Worm (Caenorhabditis elegans) whole organism, young adult: ENCODE results near the gene acly-1.

Experiments used
- B0261.1 ChIP-seq: sonication (generic microtip); optimal IDR thresholded peaks from 2 replicates; lab custom pipeline; 2016; ENCODE audit warnings: mild to moderate bottlenecking, missing genetic modification characterization, moderate library complexity, missing compliant biosample characterization
- B0336.3 ChIP-seq: fragments of 200-800 bp; sonication (Bioruptor generic); IDR thresholded peaks from 2 replicates; pipeline ENCODE4 v1.3.6; 2022; ENCODE audit warnings: missing genetic modification characterization, missing compliant biosample characterization
- F22D6.2 ChIP-seq: sonication (generic microtip); optimal IDR thresholded peaks from 2 replicates; lab custom pipeline; 2016; ENCODE audit warnings: mild to moderate bottlenecking, missing genetic modification characterization, missing compliant biosample characterization
- F39B2.1 ChIP-seq: fragments of 200-800 bp; sonication (Bioruptor generic); IDR thresholded peaks from 2 replicates; pipeline ENCODE4 v1.3.6; 2022; ENCODE audit warnings: missing genetic modification reagents, missing genetic modification characterization, missing compliant biosample characterization
- F57C9.4 ChIP-seq: sonication (generic microtip); optimal IDR thresholded peaks from 2 replicates; lab custom pipeline; 2017; ENCODE audit warnings: mild to moderate bottlenecking, missing genetic modification characterization, missing compliant biosample characterization
- Y67H2A.10 ChIP-seq: fragments of 200-800 bp; sonication (Bioruptor generic); conservative IDR thresholded peaks from 2 replicates; pipeline ENCODE4 v1.3.6; 2022; ENCODE audit warnings: missing genetic modification reagents, missing genetic modification characterization, missing compliant biosample characterization
- Y95B8A.8 ChIP-seq: fragments of 200-800 bp; sonication (Bioruptor generic); IDR thresholded peaks from 2 replicates; pipeline ENCODE4 v1.3.6; 2022; ENCODE audit warnings: missing genetic modification reagents, missing genetic modification characterization, missing compliant biosample characterization
- akir-1 ChIP-seq: fragments of 200-800 bp; sonication (Bioruptor generic); optimal IDR thresholded peaks from 2 replicates; lab custom pipeline; 2018; ENCODE audit warnings: mild to moderate bottlenecking, missing genetic modification characterization, moderate library complexity, missing compliant biosample characterization
- attf-6 ChIP-seq: fragments of 200-800 bp; sonication (Bioruptor generic); IDR thresholded peaks from 2 replicates; pipeline ENCODE4 v1.3.6; 2022; ENCODE audit warnings: missing genetic modification reagents, missing genetic modification characterization, missing compliant biosample characterization
- ccch-3 ChIP-seq: fragments of 200-800 bp; sonication (Bioruptor generic); optimal IDR thresholded peaks from 2 replicates; lab custom pipeline; 2018; ENCODE audit warnings: mild to moderate bottlenecking, missing genetic modification characterization, missing compliant biosample characterization
- cebp-1 ChIP-seq, 2 experiments: fragments of 200-800 bp in 1 of 2; sonication (Bioruptor generic) in 1 of 2; sonication (generic microtip) in 1 of 2; IDR thresholded peaks in 1 of 2; optimal IDR thresholded peaks in 1 of 2; 2 replicates each; pipeline versions ENCODE4 v1.3.6 to Lab custom; 2017 to 2022; ENCODE audit warnings: missing compliant biosample characterization in 2 of 2, missing genetic modification characterization in 2 of 2, mild to moderate bottlenecking in 1 of 2, missing genetic modification reagents in 1 of 2, moderate library complexity in 1 of 2
- ceh-100 ChIP-seq: fragments of 200-800 bp; sonication (Bioruptor generic); IDR thresholded peaks from 2 replicates; pipeline ENCODE4 v1.3.6; 2022; ENCODE audit warnings: missing genetic modification reagents, missing genetic modification characterization, missing compliant biosample characterization
- chd-7 ChIP-seq: sonication (generic microtip); optimal IDR thresholded peaks from 2 replicates; lab custom pipeline; 2016; ENCODE audit warnings: mild to moderate bottlenecking, missing genetic modification characterization, moderate library complexity, missing compliant biosample characterization
- die-1 ChIP-seq: sonication (generic microtip); optimal IDR thresholded peaks from 2 replicates; lab custom pipeline; 2016; ENCODE audit warnings: missing genotype, mild to moderate bottlenecking, missing genetic modification characterization, missing compliant biosample characterization
- efl-1 ChIP-seq: fragments of 150-350 bp; optimal IDR thresholded peaks from 2 replicates; lab custom pipeline; 2014; ENCODE audit warnings: missing biosample characterization, missing genetic modification reagents, missing genetic modification characterization
- egl-44 ChIP-seq: fragments of 200-800 bp; sonication (Bioruptor generic); IDR thresholded peaks from 2 replicates; pipeline ENCODE4 v1.3.6; 2022; ENCODE audit warnings: missing genetic modification reagents, missing genetic modification characterization, missing compliant biosample characterization
- ekl-4 ChIP-seq: fragments of 200-800 bp; sonication (Bioruptor generic); IDR thresholded peaks from 2 replicates; pipeline ENCODE4 v1.3.6; 2022; ENCODE audit warnings: missing genetic modification reagents, missing genetic modification characterization, missing compliant biosample characterization
- fkh-3 ChIP-seq: sonication (generic microtip); optimal IDR thresholded peaks from 2 replicates; lab custom pipeline; 2016; ENCODE audit warnings: mild to moderate bottlenecking, missing genetic modification characterization, missing compliant biosample characterization
- gei-17 ChIP-seq: fragments of 200-800 bp; sonication (Bioruptor generic); optimal IDR thresholded peaks from 2 replicates; lab custom pipeline; 2018; ENCODE audit warnings: mild to moderate bottlenecking, missing genetic modification characterization, missing compliant biosample characterization
- hlh-26 ChIP-seq: fragments of 200-800 bp; sonication (Bioruptor generic); conservative IDR thresholded peaks from 2 replicates; pipeline ENCODE4 v1.3.6; 2022; ENCODE audit warnings: missing genetic modification reagents, missing genetic modification characterization, missing compliant biosample characterization
- hrde-1 ChIP-seq: sonication (generic microtip); optimal IDR thresholded peaks from 2 replicates; lab custom pipeline; 2016; ENCODE audit warnings: missing genetic modification characterization, mild to moderate bottlenecking, missing compliant biosample characterization, moderate library complexity, missing genotype, missing genetic modification reagents, borderline replicate concordance
- lin-26 ChIP-seq: fragments of 200-800 bp; sonication (Bioruptor generic); IDR thresholded peaks from 2 replicates; pipeline ENCODE4 v1.3.6; 2022; ENCODE audit warnings: missing genetic modification reagents, missing genetic modification characterization, missing compliant biosample characterization
- lin-54 ChIP-seq: fragments of 200-800 bp; sonication (Bioruptor generic); optimal IDR thresholded peaks from 2 replicates; lab custom pipeline; 2018; ENCODE audit warnings: mild to moderate bottlenecking, missing genetic modification characterization, missing compliant biosample characterization
- lsy-27 ChIP-seq: sonication (generic microtip); optimal IDR thresholded peaks from 2 replicates; lab custom pipeline; 2017; ENCODE audit warnings: missing genetic modification characterization, mild to moderate bottlenecking, missing compliant biosample characterization, antibody characterized with exemption, missing genotype, borderline replicate concordance; ENCODE audit not compliant: insufficient read depth
- mcd-1 ChIP-seq: fragments of 200-800 bp; sonication (Bioruptor generic); IDR thresholded peaks from 2 replicates; pipeline ENCODE4 v1.3.6; 2022; ENCODE audit warnings: missing genetic modification reagents, missing genetic modification characterization, missing compliant biosample characterization
- mel-28 ChIP-seq: sonication (generic microtip); optimal IDR thresholded peaks from 2 replicates; lab custom pipeline; 2016; ENCODE audit warnings: borderline replicate concordance, mild to moderate bottlenecking, missing genetic modification characterization, missing compliant biosample characterization
- mes-4 ChIP-seq: sonication (generic microtip); optimal IDR thresholded peaks from 2 replicates; lab custom pipeline; 2016; ENCODE audit warnings: missing genotype, missing genetic modification characterization, missing compliant biosample characterization
- nfya-2 ChIP-seq: fragments of 200-800 bp; sonication (Bioruptor generic); IDR thresholded peaks from 2 replicates; pipeline ENCODE4 v1.3.6; 2022; ENCODE audit warnings: missing genetic modification reagents, missing genetic modification characterization, missing compliant biosample characterization
- nhr-179 ChIP-seq: sonication (generic microtip); optimal IDR thresholded peaks from 2 replicates; lab custom pipeline; 2016; ENCODE audit warnings: mild to moderate bottlenecking, missing genetic modification characterization, missing compliant biosample characterization
- nhr-80 ChIP-seq: sonication (generic microtip); optimal IDR thresholded peaks from 2 replicates; lab custom pipeline; 2016; ENCODE audit warnings: missing genetic modification characterization, missing compliant biosample characterization
- nhr-90 ChIP-seq: sonication (generic microtip); optimal IDR thresholded peaks from 2 replicates; lab custom pipeline; 2016; ENCODE audit warnings: missing genotype, mild to moderate bottlenecking, missing genetic modification characterization, missing compliant biosample characterization
- pha-4 ChIP-seq: fragments of 150-350 bp; sonication (generic microtip); optimal IDR thresholded peaks from 2 replicates; lab custom pipeline; 2014; ENCODE audit warnings: missing biosample characterization, missing genetic modification reagents, missing genetic modification characterization
- rpc-1 ChIP-seq, 2 experiments: fragments of 150-350 bp in 1 of 2; sonication (generic microtip) in 1 of 2; optimal IDR thresholded peaks; 2 replicates each; lab custom pipeline; 2014 to 2018; ENCODE audit warnings: missing biosample characterization in 1 of 2, missing genetic modification characterization in 1 of 2, missing genetic modification reagents in 1 of 2, missing genotype in 1 of 2
- snpc-4 ChIP-seq, 5 experiments: fragments of 150-350 bp in 1 of 5; sonication (generic microtip) in 4 of 5; optimal IDR thresholded peaks; 2 replicates each; lab custom pipeline; 2014 to 2018; ENCODE audit warnings: missing genetic modification characterization in 5 of 5, missing biosample characterization in 3 of 5, antibody characterized with exemption in 2 of 5, mild to moderate bottlenecking in 2 of 5, missing compliant biosample characterization in 2 of 5, missing genotype in 2 of 5, moderate library complexity in 2 of 5, missing genetic modification reagents in 1 of 5
- tbp1 ChIP-seq: fragments of 200-800 bp; sonication (Bioruptor generic); optimal IDR thresholded peaks from 2 replicates; lab custom pipeline; 2018; ENCODE audit warnings: mild to moderate bottlenecking, missing genetic modification characterization, missing compliant biosample characterization
- tbx-9 ChIP-seq: sonication (generic microtip); optimal IDR thresholded peaks from 2 replicates; lab custom pipeline; 2016; ENCODE audit warnings: borderline replicate concordance, missing genetic modification characterization, inconsistent platforms, missing compliant biosample characterization
- ztf-26 ChIP-seq: sonication (generic microtip); optimal IDR thresholded peaks from 2 replicates; lab custom pipeline; 2017; ENCODE audit warnings: missing genetic modification characterization, missing compliant biosample characterization
- ztf-28 ChIP-seq: fragments of 200-800 bp; sonication (Bioruptor generic); IDR thresholded peaks from 2 replicates; pipeline ENCODE4 v1.3.6; 2022; ENCODE audit warnings: missing genetic modification reagents, missing genetic modification characterization, missing compliant biosample characterization
- ztf-6 ChIP-seq: fragments of 200-800 bp; sonication (Bioruptor generic); IDR thresholded peaks from 2 replicates; pipeline ENCODE4 v1.3.6; 2022; ENCODE audit warnings: missing genetic modification reagents, missing genetic modification characterization, missing compliant biosample characterization

The acly-1 gene

DNA sequence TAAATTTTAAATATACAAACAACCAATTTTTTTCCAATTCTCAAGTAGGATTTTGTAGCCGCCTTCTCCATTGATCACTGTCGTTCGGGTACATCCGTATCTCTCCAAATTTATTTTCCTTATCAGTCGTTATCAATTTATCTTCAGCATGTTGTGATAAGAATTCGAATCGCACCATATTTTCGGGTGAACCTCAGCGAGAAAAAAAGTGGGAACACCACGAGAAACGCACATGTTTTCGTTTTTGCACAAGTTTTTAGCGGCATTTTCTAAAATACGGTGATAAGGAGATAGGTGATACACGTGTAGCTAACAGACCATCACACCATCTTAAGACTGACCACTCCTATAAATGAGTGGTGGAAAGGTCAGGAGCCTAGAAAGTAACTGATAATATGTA, 1.4 kb upstream of the acly-1 start (continued):
- TF ChIP-seq lsy-27: no peak
- no peak for TF ChIP-seq ekl-4 (GFP tag; lab: Robert Waterston, UW)
- TF ChIP-seq F22D6.2: peak; percentile 76
- no peak for TF ChIP-seq snpc-4 (GFP tag; optimal IDR thresholded peaks at IDR 0.05; lab: Kevin White, UChicago)
- no peak for TF ChIP-seq snpc-4 (tag; optimal IDR thresholded peaks at IDR 0.05; lab: Kevin White, UChicago)
- no peak for TF ChIP-seq gei-17
- no peak for TF ChIP-seq nhr-179 (tag; lab: Kevin White, UChicago)
- no peak for TF ChIP-seq nfya-2 (GFP tag; lab: Robert Waterston, UW)
- no peak for TF ChIP-seq cebp-1 (GFP tag; IDR thresholded peaks at IDR 0.05; lab: Robert Waterston, UW)
- peak; percentile 39 for TF ChIP-seq cebp-1 (tag; optimal IDR thresholded peaks at IDR 0.05; lab: Kevin White, UChicago)
- TF ChIP-seq F57C9.4 (tag; lab: Kevin White, UChicago): no peak
- no peak for TF ChIP-seq nhr-90 (tag; lab: Kevin White, UChicago)
- TF ChIP-seq chd-7 (tag; lab: Kevin White, UChicago): no peak
- peak; percentile 11; the same call in 1 of the 2 replicates for TF ChIP-seq mcd-1 (GFP tag; lab: Robert Waterston, UW)
- TF ChIP-seq nhr-80: peak; percentile 71
- no peak for TF ChIP-seq B0336.3
- peak; percentile 85 for TF ChIP-seq ztf-26 (tag; lab: Kevin White, UChicago)
- no peak for TF ChIP-seq die-1 (tag; lab: Kevin White, UChicago)
- TF ChIP-seq Y67H2A.10 (GFP tag; lab: Robert Waterston, UW): no peak
- TF ChIP-seq tbp1 (GFP tag; lab: Kevin White, UChicago): peak; percentile 33
- TF ChIP-seq egl-44 (GFP tag; lab: Robert Waterston, UW): 0 out of 2 replicates have a peak, but pooled peaks have one; percentile 21
- no peak for TF ChIP-seq ccch-3 (GFP tag; lab: Kevin White, UChicago)
- TF ChIP-seq hrde-1 (tag; lab: Kevin White, UChicago): no peak
- no peak for TF ChIP-seq fkh-3 (tag; lab: Kevin White, UChicago)
- TF ChIP-seq lin-26 (GFP tag; lab: Robert Waterston, UW): no peak
- no peak for TF ChIP-seq mel-28 (tag; lab: Kevin White, UChicago)
- TF ChIP-seq Y95B8A.8: no peak
- TF ChIP-seq lin-54: peak; percentile 7
- no peak for TF ChIP-seq rpc-1 (optimal IDR thresholded peaks at IDR 0.05; lab: Kevin White, UChicago)
- no peak for TF ChIP-seq rpc-1 (tag; optimal IDR thresholded peaks at IDR 0.05; lab: Kevin White, UChicago)
- no peak for TF ChIP-seq ceh-100 (GFP tag; lab: Robert Waterston, UW)
- TF ChIP-seq mes-4 (tag; lab: Kevin White, UChicago): no peak

DNA sequence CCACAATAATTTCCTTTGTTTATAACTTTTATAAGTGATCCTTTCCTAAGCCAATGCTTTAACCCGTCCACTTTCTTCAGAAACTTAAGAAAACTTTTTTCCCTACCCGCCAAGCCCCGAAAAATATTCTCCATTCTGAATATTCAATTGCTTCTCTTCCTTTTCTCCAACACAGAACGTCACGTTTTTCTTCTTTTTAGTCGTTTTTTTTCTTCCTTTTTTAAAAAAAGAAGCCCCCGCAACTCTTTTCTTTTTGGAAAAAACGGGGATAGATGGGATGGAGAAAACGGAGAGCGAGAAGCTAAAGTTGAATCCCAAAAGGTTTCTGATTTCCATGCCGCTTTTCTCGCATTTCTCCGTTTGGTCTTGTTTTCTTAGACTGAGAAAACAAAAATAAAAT, 773 bp upstream of the acly-1 start:
- TF ChIP-seq hlh-26 (GFP tag; lab: Robert Waterston, UW) (no peak), ztf-6 (GFP tag; lab: Robert Waterston, UW) (no peak), attf-6 (no peak), mcd-1 (GFP tag; lab: Robert Waterston, UW) (no peak), B0261.1 (tag; lab: Kevin White, UChicago) (no peak), tbx-9 (no peak), pha-4 (tag; lab: Kevin White, UChicago) (no peak), ztf-28 (GFP tag; lab: Robert Waterston, UW) (no peak)

DNA sequence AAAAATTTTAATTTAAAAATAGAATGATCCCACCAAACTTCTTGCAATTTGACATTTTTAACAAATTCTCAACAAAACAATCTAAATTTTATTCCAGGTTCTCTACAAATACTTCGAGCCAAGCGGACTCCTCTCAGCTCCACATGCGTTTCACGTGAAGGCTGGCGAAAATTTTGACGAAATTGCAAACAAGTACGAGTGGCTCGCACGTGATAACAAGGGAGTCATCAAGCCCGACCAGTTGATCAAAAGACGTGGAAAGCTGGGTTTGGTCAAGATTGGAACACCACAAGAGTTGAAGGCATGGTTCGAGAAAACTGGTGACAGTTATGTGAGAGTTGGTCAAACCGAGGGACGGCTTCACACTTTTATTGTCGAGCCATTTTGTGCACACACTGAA, 295 bp downstream of the acly-1 start:
- TF ChIP-seq efl-1 (GFP tag; lab: Kevin White, UChicago) (no peak), gei-17 (no peak), snpc-4 (GFP tag; optimal IDR thresholded peaks at IDR 0.05; lab: Kevin White, UChicago) (no peak), snpc-4 (tag; optimal IDR thresholded peaks at IDR 0.05; lab: Kevin White, UChicago) (no peak), ztf-28 (GFP tag; lab: Robert Waterston, UW) (no peak), akir-1 (GFP tag; lab: Kevin White, UChicago) (no peak), F39B2.1 (GFP tag; lab: Robert Waterston, UW) (no peak)
- TF ChIP-seq, all 124 proteins: peak for 0
